Worm (Caenorhabditis elegans) whole organism, L1 larva: ENCODE results near the gene ctsa-3.2.

Experiments
- nhr-19 ChIP-seq: fragments of 200-800 bp; sonication (Bioruptor generic); conservative IDR thresholded peaks from 2 replicates; pipeline ENCODE4 v1.3.6; 2022; ENCODE audit warnings: missing genetic modification characterization, missing compliant biosample characterization
- nhr-85 ChIP-seq: sonication (generic microtip); peaks from one replicate; lab custom pipeline; 2016; ENCODE audit warnings: missing genetic modification characterization, inconsistent platforms, missing compliant biosample characterization
- unc-62 ChIP-seq: fragments of 150-350 bp; optimal IDR thresholded peaks from 2 replicates; lab custom pipeline; 2014; ENCODE audit warnings: missing biosample characterization, missing genetic modification reagents, missing genetic modification characterization
- xbp-1 ChIP-seq: sonication (generic microtip); optimal IDR thresholded peaks from 2 replicates; lab custom pipeline; 2016; ENCODE audit warnings: missing genetic modification characterization, missing compliant biosample characterization

ce11 chrII:9886216-9886615 is 11.2 kb downstream of the ctsa-3.2 start, which contains the start of gene algn-8:
- TF ChIP-seq nhr-19 (GFP tag; lab: Robert Waterston, UW) (no peak), xbp-1 (no peak), unc-62 (GFP tag; lab: Kevin White, UChicago) (no peak), nhr-85 (tag; lab: Kevin White, UChicago) (no peak)
